Fruit fly (Drosophila melanogaster) whole organism: ENCODE data around the gene Cyp313a3.

Experiments
- CG8478 ChIP-seq: fragments of >200 bp; optimal IDR thresholded peaks from 2 replicates; lab custom pipeline; 2018; ENCODE audit warnings: inconsistent platforms
- Dll ChIP-seq: fragments of >200 bp; optimal IDR thresholded peaks from 2 replicates; lab custom pipeline; 2017
- EcR ChIP-seq, 2 experiments: fragments of >200 bp; optimal IDR thresholded peaks; 2 replicates each; lab custom pipeline; 2017; ENCODE audit warnings: missing biosample characterization in 2 of 2, missing genetic modification characterization in 2 of 2, missing genetic modification reagents in 2 of 2
- pan ChIP-seq: fragments of >200 bp; optimal IDR thresholded peaks from 2 replicates; lab custom pipeline; 2017
- psq ChIP-seq: fragments of >200 bp; optimal IDR thresholded peaks from 2 replicates; lab custom pipeline; 2017
- usp ChIP-seq: fragments of >200 bp; optimal IDR thresholded peaks from 2 replicates; lab custom pipeline; 2017; ENCODE audit warnings: missing biosample characterization, missing genetic modification characterization, mixed read lengths

Cyp313a3 gene

DNA sequence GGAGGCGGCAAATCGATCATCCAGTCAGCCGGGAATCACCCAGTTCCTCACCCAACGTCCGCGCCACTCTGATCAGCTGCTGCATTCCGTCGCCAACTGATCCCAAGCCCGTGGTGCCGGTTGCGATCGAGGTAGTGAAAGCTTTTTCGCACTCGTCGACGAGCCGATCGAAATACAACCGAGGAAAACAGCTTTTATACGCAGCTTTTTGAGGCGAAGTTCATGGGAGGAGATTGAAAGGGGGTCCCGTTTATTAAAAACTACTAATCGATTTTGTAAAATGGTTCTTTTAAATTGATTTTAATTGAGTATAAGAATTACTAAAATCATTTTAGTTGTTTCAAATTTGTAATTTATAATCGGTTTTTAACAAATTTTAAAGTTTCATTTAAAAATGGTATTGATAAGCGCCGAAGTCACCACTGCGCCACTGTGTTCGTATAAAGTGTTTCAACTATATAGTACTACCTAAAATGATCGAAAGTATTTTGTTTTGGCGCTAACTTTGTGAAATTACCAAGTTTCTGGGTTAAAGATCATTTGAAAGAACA lies 17.6 kb downstream of the Cyp313a3 start, which contains the start of gene CG4860:
TSS of gene CG4860 (minus strand) at position 99 of the 551 bp plus-strand sequence.
- TF ChIP-seq psq (lab: Kevin White, UChicago) = no peak
- TF ChIP-seq EcR (GFP tag; optimal IDR thresholded peaks at IDR 0.05; lab: Kevin White, UChicago) = no peak
- no peak for TF ChIP-seq usp
- TF ChIP-seq pan = no peak
- no peak for TF ChIP-seq CG8478 (lab: Kevin White, UChicago)
- no peak for TF ChIP-seq Dll (lab: Kevin White, UChicago)

DNA sequence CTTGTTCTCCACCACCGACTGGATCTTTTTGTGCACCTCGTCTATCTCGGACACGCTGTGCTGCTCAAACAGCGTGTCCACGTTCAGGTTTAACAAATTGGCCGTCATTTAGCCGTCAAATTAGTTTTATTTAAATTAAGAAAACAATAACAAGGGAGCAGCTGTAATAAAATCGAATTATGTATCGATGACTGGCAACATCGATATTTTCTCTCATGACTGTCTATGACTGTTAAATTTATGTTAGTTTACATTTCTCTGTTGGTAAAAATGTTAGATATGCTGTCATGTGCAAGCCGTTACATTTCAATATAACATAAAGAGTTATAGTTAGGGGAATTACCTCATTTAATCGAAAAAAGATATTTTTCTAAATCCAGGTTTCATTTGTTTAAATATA lies 19.6 kb downstream of the Cyp313a3 start, which contains the start of gene Cog1:
TSS of gene Cog1 (minus strand) at position 190 of the 400 bp plus-strand sequence.
- TF ChIP-seq psq (lab: Kevin White, UChicago) (no peak), pan (no peak)

DNA sequence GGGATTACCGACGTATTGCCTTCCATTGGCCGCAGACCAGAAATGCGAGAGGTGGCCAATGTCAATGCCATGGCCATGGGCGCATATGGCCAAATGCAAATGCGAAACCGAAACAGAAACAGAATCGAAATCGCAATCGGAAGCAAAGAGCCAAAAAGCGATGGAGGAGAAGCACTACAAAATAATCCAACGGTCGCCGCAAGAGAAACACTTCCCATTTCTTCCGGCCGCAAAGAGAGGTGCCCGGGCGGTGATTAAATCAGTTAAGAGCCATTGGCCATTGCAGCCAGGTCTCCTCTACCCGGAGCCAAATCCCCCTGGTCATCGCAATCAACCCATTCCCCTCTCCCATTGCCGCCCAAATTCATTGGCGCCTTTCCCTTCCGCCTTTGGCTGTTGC lies 24.9 kb downstream of the Cyp313a3 start, which contains the start of gene CG14742:
TSS of gene CG14742 (plus strand) at position 301 of the 400 bp plus-strand sequence.
- TF ChIP-seq Dll (lab: Kevin White, UChicago) = no peak

DNA sequence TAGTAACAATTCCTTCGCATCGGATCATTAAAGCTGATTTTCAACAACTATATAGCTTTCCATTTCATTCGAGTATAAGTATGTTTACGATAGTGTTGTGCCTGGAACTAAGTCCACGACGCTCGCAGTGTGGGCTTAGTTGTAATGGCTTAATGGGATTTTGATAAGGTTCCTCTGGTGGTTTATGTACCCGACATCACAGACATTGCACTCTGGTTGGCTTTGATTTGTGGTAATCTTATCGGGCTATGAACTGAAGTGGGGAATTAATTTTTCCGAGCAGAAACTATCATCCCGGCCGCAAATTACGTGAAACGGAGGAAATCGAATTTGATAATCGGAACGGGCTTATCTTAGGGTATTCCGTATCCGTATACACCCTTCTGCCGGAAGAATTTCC lies 27.5 kb downstream of the Cyp313a3 start:
- TF ChIP-seq usp (no peak), CG8478 (lab: Kevin White, UChicago) (no peak), EcR (GFP tag; optimal IDR thresholded peaks at IDR 0.05; lab: Kevin White, UChicago) (no peak), psq (lab: Kevin White, UChicago) (no peak), pan (no peak), Dll (lab: Kevin White, UChicago) (no peak)

DNA sequence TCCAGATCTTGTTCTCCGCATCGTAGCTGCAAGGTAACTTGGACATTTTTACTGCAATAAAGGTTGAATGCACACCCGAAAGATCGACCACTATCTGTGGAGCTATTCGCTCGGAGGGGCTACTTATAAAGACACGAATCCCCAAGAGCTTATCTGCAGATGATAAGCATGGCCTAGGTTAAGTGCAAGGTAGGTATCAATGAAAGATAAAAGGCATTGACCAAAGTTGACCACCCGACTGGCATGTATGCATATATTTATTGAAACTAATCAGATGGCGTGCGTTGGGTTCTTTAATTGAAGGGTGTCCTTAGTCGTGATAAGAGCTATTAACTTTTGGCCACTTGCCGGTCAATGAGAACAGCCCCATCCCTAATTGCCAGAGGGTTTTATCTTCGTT lies 28.8 kb downstream of the Cyp313a3 start, which contains the start of gene CG4830:
TSS of gene CG4830 (minus strand) at position 101 of the 400 bp plus-strand sequence.
- no peak for TF ChIP-seq psq (lab: Kevin White, UChicago)
- TF ChIP-seq EcR (GFP tag; optimal IDR thresholded peaks at IDR 0.05; lab: Kevin White, UChicago) = no peak
- no peak for TF ChIP-seq usp
- no peak for TF ChIP-seq Dll (lab: Kevin White, UChicago)
- TF ChIP-seq pan = no peak
- TF ChIP-seq CG8478 (lab: Kevin White, UChicago) = no peak

dm6 chr3R:12197641-12198040 lies 41.4 kb downstream of the Cyp313a3 start, which contains the start of gene Adk1:
Gene Adk1 (plus strand): TSS chr3R:12197941.
- TF ChIP-seq psq (lab: Kevin White, UChicago) = no peak
- TF ChIP-seq usp = no peak

dm6 chr3R:12196100-12196499 lies 43.0 kb downstream of the Cyp313a3 start:
- TF ChIP-seq CG8478 (lab: Kevin White, UChicago) = no peak
- no peak for TF ChIP-seq usp
- TF ChIP-seq psq (lab: Kevin White, UChicago) = no peak
- TF ChIP-seq pan = no peak
- TF ChIP-seq EcR (GFP tag; optimal IDR thresholded peaks at IDR 0.05; lab: Kevin White, UChicago) = no peak
- no peak for TF ChIP-seq Dll (lab: Kevin White, UChicago)

DNA sequence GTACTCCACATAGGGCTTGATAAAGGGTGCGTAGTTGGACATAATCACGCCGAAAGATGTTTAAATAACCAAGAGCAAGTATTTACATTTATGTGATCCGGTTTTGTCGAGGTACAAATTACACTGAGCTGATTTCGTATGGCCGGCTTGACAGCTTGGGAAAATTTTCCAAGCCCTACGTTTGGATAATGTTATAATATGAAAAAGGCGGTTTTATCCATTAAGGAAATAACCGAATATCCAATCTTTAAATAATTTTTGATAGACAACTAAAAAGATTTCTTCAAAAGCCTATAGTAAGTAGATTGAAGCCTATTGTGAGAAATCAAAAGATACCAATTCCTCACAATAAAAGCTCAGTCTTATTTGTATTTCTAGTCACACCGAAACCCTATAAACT lies 44.2 kb downstream of the Cyp313a3 start, which contains the start of the genes eIF3d2 and CG43450:
TSS of gene eIF3d2 (minus strand) at position 101 of the 400 bp plus-strand sequence.
TSS of gene CG43450 (plus strand) at position 384 of the 400 bp plus-strand sequence.
- TF ChIP-seq usp = no peak
- no peak for TF ChIP-seq Dll (lab: Kevin White, UChicago)
- no peak for TF ChIP-seq pan
- no peak for TF ChIP-seq EcR (GFP tag; optimal IDR thresholded peaks at IDR 0.05; lab: Kevin White, UChicago)
- no peak for TF ChIP-seq psq (lab: Kevin White, UChicago)
